Worm (Caenorhabditis elegans): Measurements from ENCODE around the gene F42A6.1.

ce11 chrIV:3386504-3387290 is 31.8 kb downstream of the F42A6.1 start:
- TF ChIP-seq him-1 (tag; optimal IDR thresholded peaks at IDR 0.05) (no peak), W03F9.2 (tag; optimal IDR thresholded peaks at IDR 0.05) (no peak), dao-5 (tag; optimal IDR thresholded peaks at IDR 0.05) (no peak)

Data from whole organism, L4/young adult.